Fruit fly (Drosophila melanogaster) whole organism, embryonic: ENCODE results near the gene Slc25A46a.

Experiments used
- Adf1 ChIP-seq: fragments of 200-800 bp; sonication (Bioruptor generic); IDR thresholded peaks from 2 replicates; pipeline ENCODE4 v1.3.6; 2022; ENCODE audit warnings: missing biosample characterization, missing genetic modification characterization
- Bdp1 ChIP-seq: fragments of 200-800 bp; sonication (Bioruptor generic); optimal IDR thresholded peaks from 3 replicates; lab custom pipeline; 2016; ENCODE audit warnings: missing biosample characterization, missing genetic modification characterization
- CG10209 ChIP-seq: fragments of 200-800 bp; sonication (Bioruptor generic); optimal IDR thresholded peaks from 3 replicates; lab custom pipeline; 2017; ENCODE audit warnings: missing biosample characterization, mild to moderate bottlenecking, missing genetic modification characterization, missing genetic modification reagents
- CG10366 ChIP-seq: fragments of 200-800 bp; sonication (Bioruptor generic); IDR thresholded peaks from 2 replicates; pipeline ENCODE4 v1.3.6; 2022; ENCODE audit warnings: missing biosample characterization, missing genetic modification characterization
- CG12155 ChIP-seq: fragments of 200-800 bp; sonication (Bioruptor generic); optimal IDR thresholded peaks from 3 replicates; lab custom pipeline; 2016; ENCODE audit warnings: missing biosample characterization, missing genetic modification characterization
- CG12236 ChIP-seq: fragments of 200-800 bp; sonication (Bioruptor generic); optimal IDR thresholded peaks from 2 replicates; lab custom pipeline; 2016; ENCODE audit warnings: missing biosample characterization, missing genetic modification characterization
- CG13624 ChIP-seq: fragments of 200-800 bp; sonication (Bioruptor generic); optimal IDR thresholded peaks from 2 replicates; lab custom pipeline; 2016; ENCODE audit warnings: missing biosample characterization, missing genetic modification characterization
- CG14014 ChIP-seq: fragments of 200-800 bp; sonication (Bioruptor generic); IDR thresholded peaks from 2 replicates; pipeline ENCODE4 v1.3.6; 2022; ENCODE audit warnings: missing biosample characterization, missing genetic modification characterization
- CG17612 ChIP-seq: fragments of 200-800 bp; sonication (Bioruptor generic); IDR thresholded peaks from 2 replicates; pipeline ENCODE4 v1.3.6; 2022; ENCODE audit warnings: missing biosample characterization, missing genetic modification characterization
- CG17912 ChIP-seq: fragments of 200-800 bp; sonication (Bioruptor generic); optimal IDR thresholded peaks from 2 replicates; lab custom pipeline; 2018; ENCODE audit warnings: missing biosample characterization, mild to moderate bottlenecking, missing genetic modification characterization
- CG1792 ChIP-seq: fragments of 200-800 bp; sonication (Bioruptor generic); optimal IDR thresholded peaks from 2 replicates; lab custom pipeline; 2016; ENCODE audit warnings: missing biosample characterization, missing genetic modification characterization
- CG1832 ChIP-seq: fragments of 200-800 bp; sonication (Bioruptor generic); optimal IDR thresholded peaks from 2 replicates; lab custom pipeline; 2017; ENCODE audit warnings: missing biosample characterization, mild to moderate bottlenecking, missing genetic modification characterization, inconsistent platforms
- CG3163 ChIP-seq: fragments of 200-800 bp; sonication (Bioruptor generic); optimal IDR thresholded peaks from 3 replicates; lab custom pipeline; 2016; ENCODE audit warnings: missing biosample characterization, missing genetic modification characterization
- CG32767 ChIP-seq: fragments of 200-800 bp; sonication (Bioruptor generic); IDR thresholded peaks from 2 replicates; pipeline ENCODE4 v1.3.6; 2022; ENCODE audit warnings: missing biosample characterization, missing genetic modification characterization
- CG33213 ChIP-seq: fragments of 200-800 bp; sonication (Bioruptor generic); optimal IDR thresholded peaks from 3 replicates; lab custom pipeline; 2016; ENCODE audit warnings: missing biosample characterization, missing genetic modification characterization
- CG3995 ChIP-seq: fragments of 200-800 bp; sonication (Bioruptor generic); optimal IDR thresholded peaks from 3 replicates; lab custom pipeline; 2016; ENCODE audit warnings: missing biosample characterization, missing genetic modification characterization
- CG4282 ChIP-seq: fragments of 200-800 bp; sonication (Bioruptor generic); optimal IDR thresholded peaks from 2 replicates; lab custom pipeline; 2016; ENCODE audit warnings: missing biosample characterization, missing genetic modification characterization
- CG4617 ChIP-seq: fragments of 200-800 bp; sonication (Bioruptor generic); optimal IDR thresholded peaks from 3 replicates; lab custom pipeline; 2016; ENCODE audit warnings: missing biosample characterization, missing genetic modification characterization, borderline replicate concordance
- CG4730 ChIP-seq: fragments of 200-800 bp; sonication (Bioruptor generic); IDR thresholded peaks from 2 replicates; pipeline ENCODE4 v1.3.6; 2022; ENCODE audit warnings: missing biosample characterization, missing genetic modification characterization
- CG7271 ChIP-seq: fragments of 200-800 bp; sonication (Bioruptor generic); optimal IDR thresholded peaks from 2 replicates; lab custom pipeline; 2018; ENCODE audit warnings: missing biosample characterization, mild to moderate bottlenecking, missing genetic modification characterization, moderate library complexity
- CHES-1-like ChIP-seq: fragments of 200-800 bp; sonication (Bioruptor generic); optimal IDR thresholded peaks from 2 replicates; lab custom pipeline; 2016; ENCODE audit warnings: missing biosample characterization, missing genetic modification characterization
- Dip2 ChIP-seq: fragments of 200-800 bp; sonication (Bioruptor generic); IDR thresholded peaks from 2 replicates; pipeline ENCODE4 v1.3.6; 2022; ENCODE audit warnings: missing biosample characterization, missing genetic modification characterization
- Dll ChIP-seq: fragments of 200-800 bp; sonication (Bioruptor generic); IDR thresholded peaks from 4 replicates; pipeline ENCODE4 v1.3.6; 2022; ENCODE audit warnings: missing biosample characterization, missing genetic modification characterization; ENCODE audit not compliant: partially characterized antibody
- E2f1 ChIP-seq: fragments of 200-800 bp; sonication (Bioruptor generic); IDR thresholded peaks from 2 replicates; pipeline ENCODE4 v1.3.6; 2022; ENCODE audit warnings: missing biosample characterization, missing genetic modification characterization
- Hand ChIP-seq: fragments of 200-800 bp; sonication (Bioruptor generic); optimal IDR thresholded peaks from 2 replicates; lab custom pipeline; 2017; ENCODE audit warnings: mild to moderate bottlenecking, missing biosample characterization, missing genetic modification reagents, missing genetic modification characterization
- MESR4 ChIP-seq: fragments of 200-800 bp; sonication (Bioruptor generic); optimal IDR thresholded peaks from 2 replicates; lab custom pipeline; 2018; ENCODE audit warnings: missing biosample characterization, mild to moderate bottlenecking, missing genetic modification characterization, moderate library complexity
- Pdp1 ChIP-seq, 2 experiments: fragments of 200-800 bp; sonication (Bioruptor generic); optimal IDR thresholded peaks; 3 replicates each; lab custom pipeline; 2016; ENCODE audit warnings: missing biosample characterization in 2 of 2, missing genetic modification characterization in 2 of 2, mild to moderate bottlenecking in 1 of 2, moderate library complexity in 1 of 2
- Ravus ChIP-seq: fragments of 200-800 bp; sonication (Bioruptor generic); IDR thresholded peaks from 2 replicates; pipeline ENCODE4 v1.3.6; 2022; ENCODE audit warnings: missing biosample characterization, missing genetic modification characterization
- Scr ChIP-seq: fragments of 200-800 bp; sonication (Bioruptor generic); IDR thresholded peaks from 2 replicates; pipeline ENCODE4 v1.3.6; 2022; ENCODE audit warnings: missing biosample characterization, missing genetic modification characterization; ENCODE audit not compliant: partially characterized antibody
- Sry-δ ChIP-seq: fragments of 200-800 bp; sonication (Bioruptor generic); optimal IDR thresholded peaks from 2 replicates; lab custom pipeline; 2016; ENCODE audit warnings: missing biosample characterization, missing genetic modification characterization
- Xbp1 ChIP-seq: fragments of 200-800 bp; sonication (Bioruptor generic); optimal IDR thresholded peaks from 3 replicates; lab custom pipeline; 2016; ENCODE audit warnings: missing biosample characterization, mild to moderate bottlenecking, missing genetic modification characterization
- YL-1 ChIP-seq: fragments of 200-800 bp; sonication (Bioruptor generic); optimal IDR thresholded peaks from 3 replicates; lab custom pipeline; 2017; ENCODE audit warnings: missing biosample characterization, mild to moderate bottlenecking, missing genetic modification characterization
- ase ChIP-seq: fragments of 200-800 bp; sonication (Bioruptor generic); IDR thresholded peaks from 3 replicates; pipeline ENCODE4 v1.3.6; 2022; ENCODE audit warnings: missing biosample characterization, missing genetic modification characterization
- ato ChIP-seq: fragments of 200-800 bp; sonication (Bioruptor generic); IDR thresholded peaks from 2 replicates; pipeline ENCODE4 v1.3.6; 2022; ENCODE audit warnings: missing biosample characterization, missing genetic modification characterization; ENCODE audit not compliant: partially characterized antibody
- ci ChIP-seq: fragments of 200-800 bp; sonication (Bioruptor generic); IDR thresholded peaks from 3 replicates; pipeline ENCODE4 v1.3.6; 2022; ENCODE audit warnings: missing biosample characterization, missing genetic modification characterization
- croc ChIP-seq: fragments of 200-800 bp; sonication (Bioruptor generic); conservative IDR thresholded peaks from 3 replicates; pipeline ENCODE4 v1.3.6; 2022; ENCODE audit warnings: missing biosample characterization, missing genetic modification characterization
- dysf ChIP-seq: fragments of 200-800 bp; sonication (Bioruptor generic); IDR thresholded peaks from 3 replicates; pipeline ENCODE4 v1.3.6; 2022; ENCODE audit warnings: missing biosample characterization, missing genetic modification characterization
- fd3F ChIP-seq: fragments of 200-800 bp; sonication (Bioruptor generic); optimal IDR thresholded peaks from 2 replicates; lab custom pipeline; 2018; ENCODE audit warnings: missing biosample characterization, mild to moderate bottlenecking, missing genetic modification characterization, moderate library complexity
- fu2 ChIP-seq: fragments of 200-800 bp; sonication (Bioruptor generic); optimal IDR thresholded peaks from 2 replicates; lab custom pipeline; 2016; ENCODE audit warnings: missing biosample characterization, missing genetic modification characterization
- gcm2 ChIP-seq: fragments of 200-800 bp; sonication (Bioruptor generic); optimal IDR thresholded peaks from 2 replicates; lab custom pipeline; 2016; ENCODE audit warnings: missing biosample characterization, missing genetic modification characterization
- ham ChIP-seq: fragments of 200-800 bp; sonication (Bioruptor generic); IDR thresholded peaks from 2 replicates; pipeline ENCODE4 v1.3.6; 2022; ENCODE audit warnings: missing biosample characterization, missing genetic modification characterization
- jumu ChIP-seq: fragments of 200-800 bp; sonication (Bioruptor generic); optimal IDR thresholded peaks from 3 replicates; lab custom pipeline; 2016; ENCODE audit warnings: missing biosample characterization, missing genetic modification characterization
- lbe ChIP-seq: fragments of 200-800 bp; sonication (Bioruptor generic); optimal IDR thresholded peaks from 2 replicates; lab custom pipeline; 2016; ENCODE audit warnings: missing biosample characterization, mild to moderate bottlenecking, missing genetic modification characterization
- luna ChIP-seq: fragments of 200-800 bp; sonication (Bioruptor generic); optimal IDR thresholded peaks from 2 replicates; lab custom pipeline; 2016; ENCODE audit warnings: missing biosample characterization, missing genetic modification characterization
- nau ChIP-seq: fragments of 200-800 bp; sonication (Bioruptor generic); optimal IDR thresholded peaks from 3 replicates; lab custom pipeline; 2017; ENCODE audit warnings: missing biosample characterization, mild to moderate bottlenecking, missing genetic modification characterization, missing genetic modification reagents
- pzg ChIP-seq: fragments of 200-800 bp; sonication (Bioruptor generic); optimal IDR thresholded peaks from 3 replicates; lab custom pipeline; 2018; ENCODE audit warnings: missing biosample characterization, mild to moderate bottlenecking, missing genetic modification characterization, moderate library complexity
- schlank ChIP-seq: fragments of 200-800 bp; sonication (Bioruptor generic); optimal IDR thresholded peaks from 2 replicates; lab custom pipeline; 2018; ENCODE audit warnings: missing biosample characterization, mild to moderate bottlenecking, missing genetic modification characterization
- so ChIP-seq: fragments of 200-800 bp; sonication (Bioruptor generic); IDR thresholded peaks from 3 replicates; pipeline ENCODE4 v1.3.6; 2022; ENCODE audit warnings: missing biosample characterization, missing genetic modification characterization
- sr ChIP-seq: fragments of 200-800 bp; sonication (Bioruptor generic); IDR thresholded peaks from 3 replicates; pipeline ENCODE4 v1.3.6; 2022; ENCODE audit warnings: missing biosample characterization, missing genetic modification characterization
- trem ChIP-seq: fragments of 200-800 bp; optimal IDR thresholded peaks from 3 replicates; lab custom pipeline; 2019; ENCODE audit warnings: missing biosample characterization, mild to moderate bottlenecking, missing genetic modification characterization, moderate library complexity
- ttk ChIP-seq: fragments of 200-800 bp; sonication (Bioruptor generic); IDR thresholded peaks from 2 replicates; pipeline ENCODE4 v2.1.2; 2022; ENCODE audit warnings: missing biosample characterization, missing genetic modification characterization
- wek ChIP-seq: fragments of 200-800 bp; sonication (Bioruptor generic); optimal IDR thresholded peaks from 3 replicates; lab custom pipeline; 2018; ENCODE audit warnings: missing biosample characterization, mild to moderate bottlenecking, missing genetic modification characterization, moderate library complexity
- yki ChIP-seq: fragments of >200 bp; optimal IDR thresholded peaks from 3 replicates; lab custom pipeline; 2018

Slc25A46a gene

DNA sequence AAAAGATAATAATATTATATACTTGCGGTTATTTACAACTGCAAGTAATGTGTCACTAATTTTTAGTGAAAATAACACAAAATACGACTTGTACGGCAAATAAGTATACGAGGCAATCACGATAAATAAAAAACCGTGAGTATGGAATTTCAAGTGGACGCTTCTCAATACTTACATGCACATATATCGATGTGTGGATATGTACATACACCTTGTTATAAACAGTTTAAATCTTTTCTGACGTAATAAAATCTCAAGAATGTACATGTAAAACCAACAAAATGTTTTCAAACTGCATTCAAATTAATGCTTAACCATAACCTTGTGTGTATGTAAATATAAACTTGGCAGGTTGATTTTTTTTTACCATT lies 8.9 kb downstream of the Slc25A46a start:
- no peak for TF ChIP-seq jumu
- TF ChIP-seq CG1792: no peak
- no peak for TF ChIP-seq Dip2 (GFP tag; lab: Robert Waterston, UW)
- TF ChIP-seq lbe (GFP tag; lab: Kevin White, UChicago): no peak
- peak; percentile 54 for TF ChIP-seq YL-1 (GFP tag; lab: Kevin White, UChicago)
- TF ChIP-seq CG12236 (GFP tag; lab: Kevin White, UChicago): no peak
- TF ChIP-seq yki (lab: Kevin White, UChicago): no peak
- TF ChIP-seq Ravus (GFP tag; lab: Robert Waterston, UW): no peak
- no peak for TF ChIP-seq CG10366 (GFP tag; lab: Robert Waterston, UW)
- no peak for TF ChIP-seq nau
- no peak for TF ChIP-seq ase
- TF ChIP-seq ato: no peak
- TF ChIP-seq CG7271 (tag; lab: Kevin White, UChicago): no peak
- no peak for TF ChIP-seq CG17612 (GFP tag; lab: Robert Waterston, UW)
- no peak for TF ChIP-seq Bdp1 (GFP tag; lab: Kevin White, UChicago)
- TF ChIP-seq so (GFP tag; lab: Robert Waterston, UW): no peak
- no peak for TF ChIP-seq CG13624 (GFP tag; lab: Kevin White, UChicago)
- TF ChIP-seq gcm2: no peak
- TF ChIP-seq Hand (GFP tag; lab: Kevin White, UChicago): no peak
- TF ChIP-seq ham (GFP tag; lab: Robert Waterston, UW): no peak
- no peak for TF ChIP-seq CG3163
- TF ChIP-seq wek (GFP tag; lab: Kevin White, UChicago): no peak
- no peak for TF ChIP-seq dysf (GFP tag; lab: Robert Waterston, UW)
- TF ChIP-seq ttk (GFP tag; lab: Robert Waterston, UW): no peak
- TF ChIP-seq CHES-1-like (GFP tag; lab: Kevin White, UChicago): no peak
- TF ChIP-seq fu2: no peak
- no peak for TF ChIP-seq CG17912 (GFP tag; lab: Kevin White, UChicago)
- TF ChIP-seq CG32767 (GFP tag; lab: Robert Waterston, UW): peak; percentile 52; the same call in 1 of the 2 replicates
- TF ChIP-seq croc: no peak
- peak; percentile 6 for TF ChIP-seq pzg (GFP tag; lab: Kevin White, UChicago)
- TF ChIP-seq Scr (GFP tag; lab: Robert Waterston, UW): 0 out of 2 replicates have a peak, but pooled peaks have one; percentile 14
- peak; percentile 10 for TF ChIP-seq CG4617 (GFP tag; lab: Kevin White, UChicago)
- no peak for TF ChIP-seq CG3995 (GFP tag; lab: Kevin White, UChicago)
- TF ChIP-seq CG12155 (GFP tag; lab: Kevin White, UChicago): no peak
- TF ChIP-seq CG33213 (GFP tag; lab: Kevin White, UChicago): no peak
- TF ChIP-seq CG4282 (GFP tag; lab: Kevin White, UChicago): no peak
- no peak for TF ChIP-seq E2f1 (GFP tag; lab: Robert Waterston, UW)
- no peak for TF ChIP-seq Xbp1 (GFP tag; lab: Kevin White, UChicago)
- TF ChIP-seq CG1832 (GFP tag; lab: Kevin White, UChicago): no peak
- peak in 1 of 2 experiments; percentile 62 for TF ChIP-seq Pdp1 (GFP tag; optimal IDR thresholded peaks at IDR 0.05; lab: Kevin White, UChicago)
- peak; percentile 72 for TF ChIP-seq MESR4 (GFP tag; lab: Kevin White, UChicago)
- no peak for TF ChIP-seq schlank (tag; lab: Kevin White, UChicago)
- TF ChIP-seq ci (GFP tag; lab: Robert Waterston, UW): no peak
- TF ChIP-seq luna (GFP tag; lab: Kevin White, UChicago): no peak
- TF ChIP-seq fd3F (GFP tag; lab: Kevin White, UChicago): no peak
- no peak for TF ChIP-seq trem
- TF ChIP-seq CG14014 (GFP tag; lab: Robert Waterston, UW): no peak
- TF ChIP-seq Adf1 (GFP tag; lab: Robert Waterston, UW): no peak
- 0 out of 4 replicates have a peak, but pooled peaks have one; percentile 21 for TF ChIP-seq Dll (GFP tag; lab: Robert Waterston, UW)
- TF ChIP-seq sr (GFP tag; lab: Robert Waterston, UW): no peak
- TF ChIP-seq CG10209 (GFP tag; lab: Kevin White, UChicago): no peak
- peak; percentile 8 for TF ChIP-seq Sry-δ (GFP tag; lab: Kevin White, UChicago)
- TF ChIP-seq CG4730 (GFP tag; lab: Robert Waterston, UW): no peak
